Fruit fly (Drosophila melanogaster): ENCODE data around the gene Mst98Ca.

Gene Mst98Ca

dm6 chr3R:28326150-28326965 is 35.2 kb downstream of the Mst98Ca start:
- TF ChIP-seq noc (tag; optimal IDR thresholded peaks at IDR 0.05): peak; percentile 99

DNA sequence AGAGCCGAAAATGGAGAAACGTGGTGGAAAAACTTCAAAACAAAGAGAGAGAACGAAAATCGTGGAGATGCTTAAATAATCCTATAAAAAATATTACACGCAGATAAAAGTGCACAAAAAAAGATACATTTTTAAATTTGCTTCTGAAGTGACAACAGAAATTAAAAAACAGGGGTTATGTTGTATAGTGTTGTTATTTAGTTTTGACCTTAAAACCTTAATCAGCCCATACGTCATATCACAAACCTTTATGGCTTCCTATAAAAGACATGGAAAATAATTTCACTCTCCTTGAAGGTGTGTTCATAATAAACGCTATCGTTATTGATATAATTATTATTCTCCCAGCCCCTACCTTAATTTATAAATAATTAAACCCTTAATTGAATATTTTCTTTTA is 36.0 kb downstream of the Mst98Ca start:
- TF ChIP-seq noc (tag; optimal IDR thresholded peaks at IDR 0.05): no peak

DNA sequence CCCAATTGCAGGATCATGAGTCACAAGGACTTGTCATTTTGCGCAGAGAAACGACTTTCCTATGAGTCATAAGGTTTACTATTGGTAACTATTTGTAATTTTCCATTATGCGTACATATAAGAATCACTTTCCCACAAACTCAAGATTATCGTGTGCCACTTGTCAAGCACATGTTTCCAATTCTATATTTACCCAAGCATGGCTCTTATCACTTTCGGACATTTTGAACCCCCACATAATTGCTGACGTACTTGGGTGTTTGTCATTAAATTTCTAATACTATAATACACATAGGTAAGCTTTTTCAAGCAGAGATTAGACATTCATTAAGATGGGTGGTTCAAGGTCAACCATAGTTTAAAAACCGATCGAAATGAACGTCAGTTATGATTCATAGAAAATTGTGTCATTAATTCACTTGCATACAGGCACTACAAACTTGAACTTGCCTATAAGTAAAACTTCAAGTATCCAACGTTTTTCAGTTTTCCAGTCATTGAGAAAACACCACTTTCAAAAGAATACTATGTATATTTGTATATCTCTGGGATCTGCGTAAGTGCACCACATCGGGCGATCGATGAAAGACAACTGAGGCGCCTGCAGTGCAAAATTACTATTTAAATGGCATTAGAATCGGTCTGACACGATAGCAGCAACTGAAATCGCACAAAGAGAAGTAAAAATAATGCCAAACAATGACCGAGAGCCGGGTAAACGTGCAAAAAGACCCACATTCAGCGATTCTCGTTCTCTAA is 36.8 kb downstream of the Mst98Ca start:
- peak; percentile 25 for TF ChIP-seq noc (tag; optimal IDR thresholded peaks at IDR 0.05)

DNA sequence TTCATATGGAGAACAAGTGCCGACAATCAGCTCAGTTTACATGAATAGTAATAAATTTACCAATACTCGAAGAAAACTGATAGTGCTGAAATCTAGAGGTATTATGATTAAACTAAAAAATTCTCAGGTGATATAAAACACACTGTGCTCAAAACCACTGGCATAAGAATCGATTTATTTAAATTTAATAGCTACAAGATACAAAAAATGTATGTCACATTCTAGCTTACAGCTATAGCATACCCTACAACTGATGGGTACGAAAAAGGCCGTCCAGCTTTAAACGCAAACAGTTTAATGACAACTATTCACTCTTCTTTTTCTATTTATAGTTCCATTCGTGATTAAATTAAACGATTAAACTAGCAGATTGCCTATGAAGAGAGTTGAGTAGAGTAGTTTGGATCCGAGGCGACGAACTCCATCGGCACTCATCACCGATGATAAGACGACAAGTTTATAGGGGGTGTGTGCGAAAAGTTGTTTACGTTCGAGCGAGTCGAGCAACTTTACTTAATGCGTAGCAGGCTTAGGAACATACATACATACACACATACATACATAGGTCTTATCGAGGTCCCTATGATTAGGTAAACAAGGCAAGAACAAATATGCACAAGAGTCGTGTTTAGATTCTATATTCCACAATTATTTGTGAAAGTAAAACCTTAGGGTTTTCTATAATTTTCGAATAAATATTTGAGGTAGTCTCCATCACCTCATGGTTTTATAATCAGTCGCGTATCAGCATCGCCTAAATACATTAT is 37.8 kb downstream of the Mst98Ca start:
- TF ChIP-seq noc (tag; optimal IDR thresholded peaks at IDR 0.05): peak; percentile 88

DNA sequence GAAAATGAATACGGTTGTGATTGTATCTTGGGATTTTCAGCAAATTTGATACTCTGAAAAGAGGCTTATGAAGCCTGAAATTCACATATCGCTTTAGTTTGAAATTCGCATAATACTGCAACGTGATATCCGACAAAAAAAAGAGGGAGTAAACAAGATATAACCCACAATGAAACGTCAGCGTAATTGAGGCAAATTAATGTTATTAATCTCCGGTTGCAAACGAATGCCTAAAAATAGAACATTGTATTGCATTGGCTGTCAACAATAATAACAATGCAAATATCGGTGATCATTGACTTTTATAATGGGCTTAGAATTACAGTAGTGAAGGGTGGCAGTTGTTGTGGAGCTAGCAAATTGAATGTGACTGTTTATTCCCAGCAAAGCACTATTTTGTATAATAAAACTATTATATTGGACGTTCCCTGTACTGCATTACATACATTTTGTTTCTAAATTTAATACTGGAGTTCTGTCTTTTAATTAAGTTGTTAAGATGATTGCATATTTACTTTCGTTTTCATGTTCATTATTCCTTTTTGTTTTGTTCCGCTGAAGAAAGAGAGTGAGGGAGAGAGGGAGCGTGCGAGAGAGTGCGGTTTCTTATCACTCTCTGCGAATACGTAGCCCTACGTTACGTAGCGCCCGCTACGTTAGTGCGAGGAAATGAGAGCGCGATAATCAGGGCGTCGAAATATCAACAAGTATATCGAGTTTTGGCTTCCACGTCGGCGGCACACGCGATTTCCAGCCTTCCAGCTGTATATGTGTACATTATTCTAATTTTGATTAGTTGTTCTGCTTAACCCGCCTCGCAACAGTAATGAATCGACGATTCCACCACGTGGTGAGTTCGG is 39.4 kb downstream of the Mst98Ca start:
- TF ChIP-seq noc (tag; optimal IDR thresholded peaks at IDR 0.05): no peak

DNA sequence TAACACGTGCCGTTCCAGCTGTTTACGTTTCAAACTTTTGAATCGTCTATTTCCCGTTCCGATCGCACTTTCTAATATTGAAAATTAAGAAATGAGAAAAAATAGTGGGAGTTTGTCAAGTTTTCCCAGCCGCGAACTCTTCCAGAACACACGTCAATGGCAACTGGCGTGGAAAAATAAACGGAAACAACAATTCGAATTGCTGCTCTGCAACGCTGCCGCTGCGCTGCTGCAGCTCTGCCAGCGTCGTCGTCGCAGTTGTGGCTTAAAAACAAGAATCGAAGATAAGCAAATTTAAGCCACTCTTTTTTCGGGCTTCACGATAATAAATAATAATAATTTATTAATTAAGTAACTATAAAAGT is 40.0 kb downstream of the Mst98Ca start:
- TF ChIP-seq noc (tag; optimal IDR thresholded peaks at IDR 0.05): no peak

- peak; percentile 75 for TF ChIP-seq noc (tag; optimal IDR thresholded peaks at IDR 0.05)
Measured at dm6 chr3R:28332137-28332671, 41.1 kb downstream of the Mst98Ca start.

DNA sequence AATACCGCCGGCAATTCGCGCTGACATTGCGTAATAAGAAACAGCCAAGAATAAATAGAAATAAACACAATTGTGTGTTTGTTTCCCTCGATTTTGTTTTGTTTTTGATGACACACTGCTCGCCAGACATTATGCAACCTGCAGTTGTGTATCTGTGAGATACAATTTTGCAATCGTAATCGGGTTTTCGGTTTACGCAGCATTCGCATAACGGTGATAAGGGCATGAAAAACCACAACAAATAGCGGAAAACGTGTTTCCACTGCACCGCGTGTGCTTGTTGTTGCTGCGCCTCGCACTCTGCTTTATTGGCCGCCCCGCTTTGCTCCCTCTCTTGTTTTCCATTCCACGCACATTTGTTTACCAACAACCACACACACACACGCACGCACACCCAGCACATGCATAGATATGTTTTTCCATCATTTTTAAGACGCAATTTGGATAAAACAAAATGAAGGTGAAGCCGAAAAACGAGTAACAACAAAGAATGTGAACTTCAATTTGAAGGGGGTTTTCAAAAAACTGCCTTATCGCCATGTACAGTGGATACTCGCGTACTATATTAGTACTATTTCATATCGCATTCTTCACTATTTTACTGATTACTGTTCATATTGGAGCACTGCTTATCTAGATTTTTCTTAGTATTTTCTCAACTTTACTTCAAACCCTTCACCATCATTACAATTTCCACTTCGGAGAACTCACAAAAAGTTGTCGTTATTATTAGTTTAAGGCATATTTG is 41.7 kb downstream of the Mst98Ca start:
- no peak for TF ChIP-seq noc (tag; optimal IDR thresholded peaks at IDR 0.05)

DNA sequence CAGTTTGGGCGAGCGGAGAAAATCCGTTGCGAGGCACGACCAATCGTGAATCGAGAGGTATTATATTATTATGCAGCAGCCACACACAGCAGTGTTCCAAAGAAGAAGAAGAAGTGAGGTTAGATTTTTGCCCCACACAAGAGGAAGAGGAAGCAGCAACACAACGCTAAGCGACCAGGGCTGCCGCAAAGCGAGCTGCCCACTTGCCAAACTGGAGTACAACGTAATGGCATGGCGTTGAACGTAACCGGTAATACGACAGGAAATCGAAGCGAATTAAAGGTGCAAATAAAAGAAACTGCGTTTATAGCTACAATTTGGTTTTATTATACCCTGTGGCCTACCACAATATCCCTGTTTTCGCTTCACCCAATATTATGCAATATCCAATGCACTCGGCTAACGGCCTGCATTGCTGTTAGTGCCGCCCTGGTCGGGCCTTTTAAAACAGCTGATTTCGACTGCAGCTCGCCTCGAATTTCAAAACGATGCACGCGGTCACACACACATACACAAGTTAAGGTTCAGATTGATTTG is 44.4 kb downstream of the Mst98Ca start:
- peak; percentile 59 for TF ChIP-seq noc (tag; optimal IDR thresholded peaks at IDR 0.05)

DNA sequence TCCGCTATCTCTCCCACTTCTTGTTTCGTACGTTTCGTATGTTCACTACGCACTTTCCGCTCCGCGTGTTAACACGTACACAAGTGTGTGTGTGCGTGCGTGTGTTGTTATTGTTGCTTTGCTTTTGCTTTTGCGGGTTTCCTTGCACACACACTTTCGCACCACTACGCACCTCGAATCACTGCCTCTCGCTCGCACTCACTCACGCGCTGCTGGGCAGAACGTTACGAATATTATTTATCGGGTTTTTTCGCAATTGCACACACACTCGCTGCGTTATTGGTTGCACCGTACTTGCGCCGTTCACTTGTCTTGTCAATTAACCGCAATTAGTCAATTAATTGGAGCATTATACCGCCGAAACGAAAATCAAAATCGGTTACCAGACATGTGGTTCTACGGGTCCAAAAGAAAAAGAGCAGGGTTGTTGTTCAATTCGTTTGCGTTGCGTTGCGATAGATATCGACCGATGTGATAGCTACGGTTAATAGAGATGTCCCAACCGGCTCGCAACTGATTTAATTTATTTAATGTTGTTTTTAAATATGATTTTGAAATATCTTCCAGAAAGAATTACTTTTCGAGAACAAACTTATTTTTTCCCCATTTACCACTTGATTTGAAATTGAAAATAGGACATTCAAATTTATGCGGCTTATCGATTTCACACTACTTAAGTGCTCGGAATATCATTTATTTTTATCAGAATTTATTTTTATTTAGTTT is 45.1 kb downstream of the Mst98Ca start, which contains the start of gene larp:
Gene larp (minus strand): TSS at position 395 of the 726 bp plus-strand sequence.
- TF ChIP-seq noc (tag; optimal IDR thresholded peaks at IDR 0.05): no peak

- peak; percentile 54 for TF ChIP-seq noc (tag; optimal IDR thresholded peaks at IDR 0.05)
Measured at dm6 chr3R:28339654-28340605, 48.8 kb downstream of the Mst98Ca start, which contains the start of the genes Gfat2 and Moca-cyp. Gene Gfat2 (minus strand): TSS chr3R:28339765. Gene Moca-cyp (plus strand): TSS chr3R:28340334.

- no peak for TF ChIP-seq noc (tag; optimal IDR thresholded peaks at IDR 0.05)
Measured at dm6 chr3R:28340606-28340999, 49.5 kb downstream of the Mst98Ca start.

Measured in whole organism, larva.